1 worm cellular context compared by ENCODE assay signal in the genomic region with DNA sequence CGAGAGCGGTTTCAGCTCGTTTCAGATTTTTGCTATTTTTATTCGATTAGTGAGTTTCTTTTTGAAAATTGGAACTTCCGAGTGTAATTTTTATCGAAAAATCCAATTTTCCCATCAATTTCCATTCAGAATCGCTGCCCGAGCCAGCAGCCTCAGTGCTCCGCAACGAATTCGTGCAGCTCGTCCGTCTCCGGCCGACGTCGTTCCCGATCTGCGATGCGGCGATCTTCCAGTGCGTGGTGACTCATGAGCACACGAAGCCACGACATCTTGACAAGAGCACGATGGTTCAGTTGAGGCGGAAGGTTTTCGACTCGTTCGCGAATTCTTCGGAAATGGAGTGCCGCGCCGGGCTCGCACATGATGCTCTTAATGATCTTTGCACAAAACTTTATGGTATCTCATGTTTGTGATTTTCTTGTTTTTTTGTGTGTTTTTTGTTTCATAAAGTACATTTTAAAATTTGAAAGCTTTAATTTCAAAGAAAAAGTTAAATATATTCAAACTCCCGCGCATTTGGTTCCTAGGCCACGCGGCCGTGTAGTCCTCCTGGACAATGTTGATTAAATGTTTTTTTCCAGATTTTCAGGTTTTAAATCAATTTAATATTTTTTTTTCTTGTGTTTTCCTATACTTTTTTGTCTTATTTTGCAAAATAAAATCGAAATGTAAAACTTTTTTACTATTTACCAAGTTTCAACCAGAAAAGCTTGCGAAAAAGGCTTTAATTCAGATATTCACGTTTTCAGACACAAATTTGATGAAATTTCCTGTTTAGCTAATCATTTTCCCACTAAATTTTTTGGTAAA.
A peak's percentile ranks its signal among the peaks of the same experiment; 100 is the strongest.
TF ChIP-seq lines count a peak whose summit lies in the region.

No protein-coding gene starts in this region.

TF ChIP-seq in whole organism, late embryonic, 69 proteins besides CTCF, POLR2A, EP300 and RAD21 (continued from another document):
- TF ChIP-seq ceh-18 (tag; optimal IDR thresholded peaks at IDR 0.05; lab: Kevin White, UChicago) (no peak), Y22D7AL.16 (tag; optimal IDR thresholded peaks at IDR 0.05; lab: Kevin White, UChicago) (no peak), ahr-1 (tag; optimal IDR thresholded peaks at IDR 0.05; lab: Kevin White, UChicago) (no peak), madf-2 (tag; optimal IDR thresholded peaks at IDR 0.05; lab: Kevin White, UChicago) (no peak), ref-2 (tag; optimal IDR thresholded peaks at IDR 0.05; lab: Kevin White, UChicago) (peak; percentile 62), ceh-24 (tag; optimal IDR thresholded peaks at IDR 0.05; lab: Kevin White, UChicago) (no peak), unc-3 (GFP tag; conservative IDR thresholded peaks at IDR 0.05; lab: Robert Waterston, UW) (no peak), unc-3 (tag; optimal IDR thresholded peaks at IDR 0.05; lab: Kevin White, UChicago) (no peak), fax-1 (tag; optimal IDR thresholded peaks at IDR 0.05; lab: Kevin White, UChicago) (peak; percentile 34), pha-2 (tag; optimal IDR thresholded peaks at IDR 0.05; lab: Kevin White, UChicago) (no peak)
